Fruit fly (Drosophila melanogaster) whole organism, embryonic: ENCODE measurements around the gene Gyc88E.

Source experiments
- CG10267 ChIP-seq: fragments of 200-800 bp; sonication (Bioruptor generic); optimal IDR thresholded peaks from 2 replicates; lab custom pipeline; 2018; ENCODE audit warnings: missing biosample characterization, mild to moderate bottlenecking, missing genetic modification characterization, moderate library complexity
- CG10959 ChIP-seq: fragments of 200-800 bp; sonication (Bioruptor generic); IDR thresholded peaks from 2 replicates; pipeline ENCODE4 v1.3.6; 2022; ENCODE audit warnings: missing biosample characterization, missing genetic modification characterization
- CG12942 ChIP-seq: fragments of 200-800 bp; sonication (Bioruptor generic); optimal IDR thresholded peaks from 3 replicates; lab custom pipeline; 2016; ENCODE audit warnings: missing biosample characterization, missing genetic modification characterization
- CG14710 ChIP-seq: fragments of 200-800 bp; sonication (Bioruptor generic); optimal IDR thresholded peaks from 3 replicates; lab custom pipeline; 2019; ENCODE audit warnings: missing biosample characterization, mild to moderate bottlenecking, missing genetic modification characterization, moderate library complexity
- CG15011 ChIP-seq: fragments of 200-800 bp; sonication (Bioruptor generic); optimal IDR thresholded peaks from 3 replicates; lab custom pipeline; 2018; ENCODE audit warnings: missing biosample characterization, mild to moderate bottlenecking, missing genetic modification characterization
- CG15479 ChIP-seq: fragments of 200-800 bp; sonication (Bioruptor generic); optimal IDR thresholded peaks from 3 replicates; lab custom pipeline; 2019; ENCODE audit warnings: missing biosample characterization, mild to moderate bottlenecking, missing genetic modification characterization, moderate library complexity
- CG2202 ChIP-seq: fragments of 200-800 bp; sonication (Bioruptor generic); optimal IDR thresholded peaks from 2 replicates; lab custom pipeline; 2018; ENCODE audit warnings: missing biosample characterization, mild to moderate bottlenecking, missing genetic modification characterization
- CG31224 ChIP-seq: fragments of 200-800 bp; sonication (Bioruptor generic); IDR thresholded peaks from 2 replicates; pipeline ENCODE4 v1.3.6; 2022; ENCODE audit warnings: missing biosample characterization, missing genetic modification characterization
- CG34224 ChIP-seq: fragments of 200-800 bp; sonication (Bioruptor generic); IDR thresholded peaks from 3 replicates; pipeline ENCODE4 v1.3.6; 2022; ENCODE audit warnings: missing biosample characterization, missing genetic modification characterization; ENCODE audit not compliant: partially characterized antibody
- CG4730 ChIP-seq: fragments of 200-800 bp; sonication (Bioruptor generic); IDR thresholded peaks from 2 replicates; pipeline ENCODE4 v1.3.6; 2022; ENCODE audit warnings: missing biosample characterization, missing genetic modification characterization
- CG6272 ChIP-seq: fragments of 200-800 bp; sonication (Bioruptor generic); IDR thresholded peaks from 2 replicates; pipeline ENCODE4 v1.3.6; 2022; ENCODE audit warnings: missing biosample characterization, missing genetic modification characterization
- CG7987 ChIP-seq: fragments of 200-800 bp; sonication (Bioruptor generic); optimal IDR thresholded peaks from 2 replicates; lab custom pipeline; 2018; ENCODE audit warnings: missing biosample characterization, mild to moderate bottlenecking, missing genetic modification characterization, moderate library complexity
- CG8765 ChIP-seq: fragments of 200-800 bp; sonication (Bioruptor generic); IDR thresholded peaks from 2 replicates; pipeline ENCODE4 v1.3.6; 2022; ENCODE audit warnings: missing biosample characterization, missing genetic modification characterization
- CG8924 ChIP-seq: fragments of 200-800 bp; optimal IDR thresholded peaks from 3 replicates; lab custom pipeline; 2019; ENCODE audit warnings: missing biosample characterization, mild to moderate bottlenecking, missing genetic modification characterization, moderate library complexity
- CG8944 ChIP-seq: fragments of 200-800 bp; sonication (Bioruptor generic); optimal IDR thresholded peaks from 3 replicates; lab custom pipeline; 2016; ENCODE audit warnings: missing biosample characterization, missing genetic modification characterization
- CG9437 ChIP-seq: fragments of 200-800 bp; sonication (Bioruptor generic); optimal IDR thresholded peaks from 2 replicates; lab custom pipeline; 2018; ENCODE audit warnings: missing biosample characterization, mild to moderate bottlenecking, missing genetic modification characterization
- CG9876 ChIP-seq: fragments of 200-800 bp; sonication (Bioruptor generic); optimal IDR thresholded peaks from 2 replicates; lab custom pipeline; 2016; ENCODE audit warnings: missing biosample characterization, missing genetic modification characterization
- CG9932 ChIP-seq: fragments of 200-800 bp; sonication (Bioruptor generic); IDR thresholded peaks from 2 replicates; pipeline ENCODE4 v1.3.6; 2022; ENCODE audit warnings: missing biosample characterization, missing genetic modification characterization
- CHES-1-like ChIP-seq: fragments of 200-800 bp; sonication (Bioruptor generic); optimal IDR thresholded peaks from 2 replicates; lab custom pipeline; 2016; ENCODE audit warnings: missing biosample characterization, missing genetic modification characterization
- Drgx ChIP-seq: fragments of 200-800 bp; sonication (Bioruptor generic); IDR thresholded peaks from 2 replicates; pipeline ENCODE4 v1.3.6; 2022; ENCODE audit warnings: missing biosample characterization, missing genetic modification characterization
- H2.0 ChIP-seq: fragments of 200-800 bp; sonication (Bioruptor generic); IDR thresholded peaks from 2 replicates; pipeline ENCODE4 v1.3.6; 2022; ENCODE audit warnings: missing biosample characterization, missing genetic modification characterization
- HHEX ChIP-seq: fragments of 200-800 bp; sonication (Bioruptor generic); optimal IDR thresholded peaks from 3 replicates; lab custom pipeline; 2017; ENCODE audit warnings: missing biosample characterization, mild to moderate bottlenecking, missing genetic modification characterization, missing genetic modification reagents
- MTF-1 ChIP-seq: fragments of 200-800 bp; sonication (Bioruptor generic); optimal IDR thresholded peaks from 2 replicates; lab custom pipeline; 2018; ENCODE audit warnings: missing biosample characterization, mild to moderate bottlenecking, missing genetic modification characterization, borderline replicate concordance
- Nf-YC ChIP-seq: fragments of 200-800 bp; optimal IDR thresholded peaks from 3 replicates; lab custom pipeline; 2019; ENCODE audit warnings: missing biosample characterization, mild to moderate bottlenecking, missing genetic modification characterization, moderate library complexity
- NfI ChIP-seq: fragments of 200-800 bp; sonication (Bioruptor generic); optimal IDR thresholded peaks from 3 replicates; lab custom pipeline; 2018; ENCODE audit warnings: missing biosample characterization, mild to moderate bottlenecking, missing genetic modification characterization, moderate library complexity
- Poxn ChIP-seq: fragments of 200-800 bp; sonication (Bioruptor generic); IDR thresholded peaks from 2 replicates; pipeline ENCODE4 v1.3.6; 2022; ENCODE audit warnings: missing biosample characterization, missing genetic modification characterization
- ap ChIP-seq: fragments of 200-800 bp; sonication (Bioruptor generic); IDR thresholded peaks from 2 replicates; pipeline ENCODE4 v1.3.6; 2022; ENCODE audit warnings: missing biosample characterization, missing genetic modification characterization
- ash1 ChIP-seq: fragments of 200-800 bp; sonication (Bioruptor generic); optimal IDR thresholded peaks from 2 replicates; lab custom pipeline; 2018; ENCODE audit warnings: missing biosample characterization, mild to moderate bottlenecking, missing genetic modification characterization
- bbx ChIP-seq: fragments of 200-800 bp; sonication (Bioruptor generic); IDR thresholded peaks from 2 replicates; pipeline ENCODE4 v1.3.6; 2022; ENCODE audit warnings: missing biosample characterization, missing genetic modification characterization; ENCODE audit not compliant: partially characterized antibody
- br ChIP-seq: fragments of >200 bp; optimal IDR thresholded peaks from 2 replicates; lab custom pipeline; 2017
- chm ChIP-seq: fragments of 200-800 bp; sonication (Bioruptor generic); IDR thresholded peaks from 2 replicates; pipeline ENCODE4 v1.3.6; 2022; ENCODE audit warnings: missing biosample characterization, missing genetic modification characterization
- da ChIP-seq: fragments of 200-800 bp; sonication (Bioruptor generic); optimal IDR thresholded peaks from 2 replicates; lab custom pipeline; 2016; ENCODE audit warnings: missing biosample characterization, missing genetic modification characterization
- dan ChIP-seq: fragments of 200-800 bp; sonication (Bioruptor generic); IDR thresholded peaks from 2 replicates; pipeline ENCODE4 v1.3.6; 2022; ENCODE audit warnings: missing biosample characterization, missing genetic modification characterization
- danr ChIP-seq: fragments of 200-800 bp; sonication (Bioruptor generic); IDR thresholded peaks from 2 replicates; pipeline ENCODE4 v1.3.6; 2022; ENCODE audit warnings: missing biosample characterization, missing genetic modification characterization
- fd96Cb ChIP-seq: fragments of 200-800 bp; sonication (Bioruptor generic); optimal IDR thresholded peaks from 2 replicates; lab custom pipeline; 2018; ENCODE audit warnings: missing biosample characterization, mild to moderate bottlenecking, missing genetic modification characterization, moderate library complexity
- gem ChIP-seq: fragments of 200-800 bp; sonication (Bioruptor generic); optimal IDR thresholded peaks from 2 replicates; lab custom pipeline; 2019; ENCODE audit warnings: missing biosample characterization, mild to moderate bottlenecking, missing genetic modification characterization, moderate library complexity
- hkb ChIP-seq, 2 experiments: fragments of 200-800 bp in 1 of 2; fragments of >200 bp in 1 of 2; sonication (Bioruptor generic) in 1 of 2; IDR thresholded peaks in 1 of 2; optimal IDR thresholded peaks in 1 of 2; 2 replicates each; pipeline versions ENCODE4 v1.3.6 to Lab custom; 2017 to 2022; ENCODE audit warnings: missing biosample characterization in 1 of 2, missing genetic modification characterization in 1 of 2
- lola ChIP-seq, 3 experiments: fragments of >200 bp in 2 of 3; fragments of 200-800 bp in 1 of 3; sonication (Bioruptor generic) in 1 of 3; optimal IDR thresholded peaks; 2 replicates each; lab custom pipeline; 2017 to 2019; ENCODE audit warnings: missing biosample characterization in 3 of 3, missing genetic modification characterization in 3 of 3, mild to moderate bottlenecking in 1 of 3, moderate library complexity in 1 of 3
- mld ChIP-seq: fragments of 200-800 bp; sonication (Bioruptor generic); IDR thresholded peaks from 3 replicates; pipeline ENCODE4 v1.3.6; 2022; ENCODE audit warnings: missing biosample characterization, missing genetic modification characterization; ENCODE audit not compliant: partially characterized antibody
- org-1 ChIP-seq: fragments of 200-800 bp; sonication (Bioruptor generic); optimal IDR thresholded peaks from 2 replicates; lab custom pipeline; 2017; ENCODE audit warnings: missing biosample characterization, missing genetic modification characterization
- p53 ChIP-seq: fragments of 200-800 bp; sonication (Bioruptor generic); optimal IDR thresholded peaks from 2 replicates; lab custom pipeline; 2016; ENCODE audit warnings: missing biosample characterization, missing genetic modification characterization
- pfk ChIP-seq: fragments of 200-800 bp; sonication (Bioruptor generic); optimal IDR thresholded peaks from 2 replicates; lab custom pipeline; 2018; ENCODE audit warnings: missing biosample characterization, mild to moderate bottlenecking, missing genetic modification characterization, moderate library complexity
- run ChIP-seq: fragments of 200-800 bp; sonication (Bioruptor generic); optimal IDR thresholded peaks from 3 replicates; lab custom pipeline; 2018; ENCODE audit warnings: missing biosample characterization, mild to moderate bottlenecking, missing genetic modification characterization
- sd ChIP-seq: fragments of 200-800 bp; sonication (Bioruptor generic); optimal IDR thresholded peaks from 3 replicates; lab custom pipeline; 2018; ENCODE audit warnings: missing biosample characterization, mild to moderate bottlenecking, missing genetic modification characterization, moderate library complexity
- sens-2 ChIP-seq: fragments of 200-800 bp; sonication (Bioruptor generic); IDR thresholded peaks from 2 replicates; pipeline ENCODE4 v1.3.6; 2022; ENCODE audit warnings: missing biosample characterization, missing genetic modification characterization
- tio ChIP-seq: fragments of 200-800 bp; sonication (Bioruptor generic); optimal IDR thresholded peaks from 2 replicates; lab custom pipeline; 2017; ENCODE audit warnings: missing biosample characterization, missing genetic modification characterization, inconsistent platforms
- trh ChIP-seq: fragments of 200-800 bp; sonication (Bioruptor generic); optimal IDR thresholded peaks from 2 replicates; lab custom pipeline; 2016; ENCODE audit warnings: missing biosample characterization, missing genetic modification characterization

Gene Gyc88E

dm6 chr3R:15225279-15225730 lies 75.1 kb downstream of the Gyc88E start, which contains the start of the genes CG31344 and Caf1-55 (continued):
- TF ChIP-seq bbx (peak; percentile 84), CG9437 (GFP tag; lab: Kevin White, UChicago) (peak; percentile 79), CHES-1-like (GFP tag; lab: Kevin White, UChicago) (peak; percentile 71)

dm6 chr3R:15229329-15229876 lies 79.2 kb downstream of the Gyc88E start, which contains the start of the genes Art3 and mRpS10:
Gene Art3 (minus strand): TSS chr3R:15229408.
Gene mRpS10 (plus strand): TSS chr3R:15229665.
- TF ChIP-seq H2.0 (GFP tag; lab: Robert Waterston, UW) (peak; percentile 100), HHEX (GFP tag; lab: Kevin White, UChicago) (peak; percentile 100), Drgx (peak; percentile 100), CG10959 (peak; percentile 100), ap (peak; percentile 100), sd (tag; lab: Kevin White, UChicago) (peak; percentile 99), tio (GFP tag; lab: Kevin White, UChicago) (peak; percentile 100), CG7987 (peak; percentile 99), CG31224 (GFP tag; lab: Robert Waterston, UW) (peak; percentile 99), chm (peak; percentile 100), CG14710 (tag; lab: Kevin White, UChicago) (peak; percentile 99), run (tag; lab: Kevin White, UChicago) (peak; percentile 100), CG6272 (peak; percentile 100), CG10267 (tag; lab: Kevin White, UChicago) (peak; percentile 100), Poxn (peak; percentile 100), gem (tag; lab: Kevin White, UChicago) (peak; percentile 100), CG34224 (GFP tag; lab: Robert Waterston, UW) (peak; percentile 26; the same call in 1 of the 3 replicates), danr (peak; percentile 100), org-1 (GFP tag; lab: Kevin White, UChicago) (peak; percentile 100), CG8765 (peak; percentile 100), CG15011 (GFP tag; lab: Kevin White, UChicago) (peak; percentile 100), CG2202 (peak; percentile 100), fd96Cb (tag; lab: Kevin White, UChicago) (peak; percentile 100), mld (GFP tag; lab: Robert Waterston, UW) (no peak), CG12942 (GFP tag; lab: Kevin White, UChicago) (peak; percentile 100), dan (peak; percentile 99), ash1 (GFP tag; lab: Kevin White, UChicago) (peak; percentile 99), CG9932 (GFP tag; lab: Robert Waterston, UW) (peak; percentile 100), Nf-YC (peak; percentile 96), hkb (optimal IDR thresholded peaks at IDR 0.05; lab: Kevin White, UChicago) (peak; percentile 45), hkb (GFP tag; IDR thresholded peaks at IDR 0.05; lab: Robert Waterston, UW) (peak; percentile 100), CG15479 (peak; percentile 96), MTF-1 (GFP tag; lab: Kevin White, UChicago) (peak; percentile 100), sens-2 (GFP tag; lab: Robert Waterston, UW) (peak; percentile 100), da (GFP tag; lab: Kevin White, UChicago) (peak; percentile 100), p53 (peak; percentile 99), CG8924 (tag; lab: Kevin White, UChicago) (peak; percentile 100), CG8944 (peak; percentile 100), br (lab: Kevin White, UChicago) (no peak), CG9876 (GFP tag; lab: Kevin White, UChicago) (peak; percentile 99), lola (GFP tag; optimal IDR thresholded peaks at IDR 0.05; lab: Kevin White, UChicago) (peak in 1 of 3 experiments; percentile 100), pfk (GFP tag; lab: Kevin White, UChicago) (peak; percentile 84), NfI (GFP tag; lab: Kevin White, UChicago) (peak; percentile 100), CG4730 (GFP tag; lab: Robert Waterston, UW) (peak; percentile 100), trh (GFP tag; lab: Kevin White, UChicago) (peak; percentile 100)
